Worm (Caenorhabditis elegans): ENCODE results near the gene eat-3.

DNA sequence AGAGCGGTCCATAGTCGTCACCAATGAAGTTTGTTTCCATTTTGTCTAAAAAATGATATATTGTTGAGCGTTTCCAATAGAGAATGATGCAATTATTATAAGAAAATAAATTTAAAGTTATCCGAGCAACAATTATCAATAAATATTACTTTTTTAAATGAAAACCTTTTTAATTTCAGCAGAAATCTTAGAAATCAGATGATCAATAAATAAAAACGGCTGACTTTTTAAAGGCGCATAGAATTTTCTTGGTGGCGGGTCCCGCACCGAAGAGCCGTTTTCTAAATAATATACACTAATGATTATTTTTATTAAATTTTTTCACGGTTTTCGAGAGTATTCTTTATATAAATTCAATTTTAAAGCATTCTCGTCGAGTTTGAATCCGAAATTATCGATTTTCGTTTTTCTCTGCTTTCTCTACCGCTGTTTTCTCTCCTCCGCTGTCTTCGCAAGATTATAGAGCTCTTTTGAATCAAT is 1.8 kb upstream of the eat-3 start, which contains the start of gene rab-39:
- TF ChIP-seq ama-1 (optimal IDR thresholded peaks at IDR 0.05) (no peak), hmbx-1 (tag; optimal IDR thresholded peaks at IDR 0.05) (no peak), tbx-11 (GFP tag; IDR thresholded peaks at IDR 0.05) (no peak), tbx-37 (GFP tag; conservative IDR thresholded peaks at IDR 0.05) (no peak), ceh-36 (tag; optimal IDR thresholded peaks at IDR 0.05) (no peak), hmg-4 (GFP tag; optimal IDR thresholded peaks at IDR 0.05) (no peak), flt-1 (GFP tag; IDR thresholded peaks at IDR 0.05) (no peak)
